Worm (Caenorhabditis elegans): ENCODE results near the gene F22E12.1.

- TF ChIP-seq nhr-19 (GFP tag; conservative IDR thresholded peaks at IDR 0.05) (no peak), egl-27 (tag; optimal IDR thresholded peaks at IDR 0.05) (no peak), snpc-4 (tag; optimal IDR thresholded peaks at IDR 0.05) (no peak), C04F5.9 (tag; optimal IDR thresholded peaks at IDR 0.05) (no peak), nhr-77 (tag; optimal IDR thresholded peaks at IDR 0.05) (no peak)
These were observed 15.8 kb downstream of the F22E12.1 start, which contains the start of gene pap-1 for ce11 chrV:10441135-10442024.
